Fruit fly (Drosophila melanogaster): ENCODE data around the gene CG13838.

The CG13838 gene

dm6 chr3R:23042746-23043265, 765 bp downstream of the CG13838 start:
- TF ChIP-seq CTCF (optimal IDR thresholded peaks at IDR 0.05) = no peak

- no peak for TF ChIP-seq CG8478 (optimal IDR thresholded peaks at IDR 0.05)
- no peak for TF ChIP-seq CTCF (optimal IDR thresholded peaks at IDR 0.05)
Measured at dm6 chr3R:23043690-23044089, 1.6 kb downstream of the CG13838 start, which contains the start of gene CG13837. Gene CG13837, plus strand, starts transcription at chr3R:23043990.

dm6 chr3R:23046529-23046943, 4.5 kb downstream of the CG13838 start:
- TF ChIP-seq CG8478 (optimal IDR thresholded peaks at IDR 0.05) (no peak), CTCF (optimal IDR thresholded peaks at IDR 0.05) (no peak)

- no peak for TF ChIP-seq CG8478 (optimal IDR thresholded peaks at IDR 0.05)
- no peak for TF ChIP-seq CTCF (optimal IDR thresholded peaks at IDR 0.05)
Measured at dm6 chr3R:23048089-23048689, 6.1 kb downstream of the CG13838 start, which contains the start of gene CG17121. Gene CG17121, minus strand, starts transcription at chr3R:23048214.

- no peak for TF ChIP-seq CTCF (optimal IDR thresholded peaks at IDR 0.05)
- no peak for TF ChIP-seq CG8478 (optimal IDR thresholded peaks at IDR 0.05)
Measured at dm6 chr3R:23048690-23049118, 6.7 kb downstream of the CG13838 start.

dm6 chr3R:23051639-23052125, 9.6 kb downstream of the CG13838 start, which contains the start of gene Gr94a:
Gene Gr94a, plus strand, starts transcription at chr3R:23051689.
- TF ChIP-seq CG8478 (optimal IDR thresholded peaks at IDR 0.05) = no peak
- TF ChIP-seq CTCF (optimal IDR thresholded peaks at IDR 0.05) = no peak

dm6 chr3R:23053135-23053730, 11.2 kb downstream of the CG13838 start:
- TF ChIP-seq CTCF (optimal IDR thresholded peaks at IDR 0.05) = no peak
- TF ChIP-seq CG8478 (optimal IDR thresholded peaks at IDR 0.05) = no peak

- TF ChIP-seq CTCF (optimal IDR thresholded peaks at IDR 0.05) (peak in 1 of 2 experiments; percentile 3), CG8478 (optimal IDR thresholded peaks at IDR 0.05) (no peak)
Measured at dm6 chr3R:23053936-23054335, 11.9 kb downstream of the CG13838 start, which contains the start of gene p53. Gene p53, minus strand, starts transcription at chr3R:23054082.

dm6 chr3R:23056113-23056512, 14.1 kb downstream of the CG13838 start:
- TF ChIP-seq CG8478 (optimal IDR thresholded peaks at IDR 0.05) = no peak
- TF ChIP-seq CTCF (optimal IDR thresholded peaks at IDR 0.05) = no peak

dm6 chr3R:23056753-23057152, 14.7 kb downstream of the CG13838 start:
- no peak for TF ChIP-seq CG8478 (optimal IDR thresholded peaks at IDR 0.05)

DNA sequence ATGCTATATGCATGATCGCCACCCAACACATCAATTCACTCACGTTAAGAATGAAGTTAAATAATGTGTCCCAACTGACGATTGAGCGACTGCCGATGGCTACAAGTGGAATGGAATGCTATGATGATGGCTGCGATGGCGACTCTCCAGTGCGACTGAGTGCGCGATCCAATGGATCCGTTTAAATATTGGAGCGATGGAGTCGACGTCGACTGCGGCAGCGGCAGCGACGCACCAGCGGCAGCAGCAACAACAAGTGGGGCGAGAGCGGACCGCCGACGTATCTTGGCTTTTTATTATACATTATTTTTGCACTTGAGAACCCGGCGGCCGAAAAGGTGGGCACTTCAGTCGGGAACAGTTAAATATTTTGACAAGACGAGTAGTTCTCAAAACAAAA, 15.3 kb downstream of the CG13838 start:
- TF ChIP-seq CG8478 (optimal IDR thresholded peaks at IDR 0.05) (no peak), CTCF (optimal IDR thresholded peaks at IDR 0.05) (no peak)

DNA sequence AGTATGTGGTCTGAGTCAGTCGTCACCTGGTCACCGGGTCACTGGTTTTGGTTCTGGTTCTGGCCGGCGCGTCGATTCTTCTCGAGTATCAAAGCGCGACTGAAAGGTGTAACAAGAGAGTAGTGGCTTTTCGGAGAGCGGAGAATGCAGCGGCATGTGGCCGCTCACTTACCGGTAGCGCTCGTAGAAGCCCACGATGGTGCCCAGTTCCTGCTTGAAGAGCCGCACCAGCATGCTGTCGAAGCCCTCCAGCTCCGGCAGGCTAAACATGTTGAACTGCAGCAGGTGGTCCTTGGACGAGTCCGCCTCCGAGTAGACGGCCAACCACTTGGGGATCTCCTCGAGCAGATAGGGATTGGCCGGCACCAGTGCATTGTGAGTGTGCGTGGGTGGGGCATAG, 16.8 kb downstream of the CG13838 start, which contains the start of gene Ctns:
Ctns (minus strand) TSS at position 101 of the 400 bp plus-strand sequence.
- no peak for TF ChIP-seq CG8478 (optimal IDR thresholded peaks at IDR 0.05)
- TF ChIP-seq CTCF (optimal IDR thresholded peaks at IDR 0.05) = no peak

dm6 chr3R:23060166-23060565, 18.1 kb downstream of the CG13838 start:
- TF ChIP-seq CG8478 (optimal IDR thresholded peaks at IDR 0.05) = no peak
- TF ChIP-seq CTCF (optimal IDR thresholded peaks at IDR 0.05) = no peak

dm6 chr3R:23061209-23061608, 19.2 kb downstream of the CG13838 start, which contains the start of the genes sav and Ublcp1:
Gene sav, minus strand, starts transcription at chr3R:23061304.
Gene Ublcp1, plus strand, starts transcription at chr3R:23061493.
- TF ChIP-seq CG8478 (optimal IDR thresholded peaks at IDR 0.05) (no peak), CTCF (optimal IDR thresholded peaks at IDR 0.05) (no peak)

dm6 chr3R:23067209-23067826, 25.3 kb downstream of the CG13838 start, which contains the start of gene CG17111:
Gene CG17111, minus strand, starts transcription at chr3R:23067259.
- TF ChIP-seq CG8478 (optimal IDR thresholded peaks at IDR 0.05) = no peak
- no peak for TF ChIP-seq CTCF (optimal IDR thresholded peaks at IDR 0.05)

Measured in S2 (cell line).